Worm (Caenorhabditis elegans) whole organism, L3 larva: ENCODE results near the gene flr-4.

ENCODE experiments used
- R02D3.7 ChIP-seq: fragments of 150-350 bp; optimal IDR thresholded peaks from 2 replicates; lab custom pipeline; 2014; ENCODE audit warnings: missing biosample characterization, missing genetic modification characterization
- ZK546.5 ChIP-seq: sonication (generic microtip); optimal IDR thresholded peaks from 2 replicates; lab custom pipeline; 2017; ENCODE audit warnings: missing biosample characterization, missing genetic modification characterization
- aly-2 ChIP-seq: fragments of 150-350 bp; optimal IDR thresholded peaks from 2 replicates; lab custom pipeline; 2014; ENCODE audit warnings: missing biosample characterization, missing genetic modification characterization
- ama-1 ChIP-seq: fragments of 150-350 bp; optimal IDR thresholded peaks from 2 replicates; lab custom pipeline; 2018
- ceh-16 ChIP-seq: sonication (generic microtip); optimal IDR thresholded peaks from 2 replicates; lab custom pipeline; 2017; ENCODE audit warnings: missing biosample characterization, missing genetic modification characterization
- ceh-28 ChIP-seq: fragments of 150-350 bp; optimal IDR thresholded peaks from 2 replicates; lab custom pipeline; 2014; ENCODE audit warnings: missing biosample characterization, missing genetic modification reagents, missing genetic modification characterization
- ceh-82 ChIP-seq: fragments of 150-350 bp; optimal IDR thresholded peaks from 2 replicates; lab custom pipeline; 2014; ENCODE audit warnings: missing biosample characterization, missing genetic modification characterization
- ceh-9 ChIP-seq: sonication (generic microtip); optimal IDR thresholded peaks from 2 replicates; lab custom pipeline; 2018; ENCODE audit warnings: missing biosample characterization, missing genetic modification characterization
- daf-12 ChIP-seq: fragments of 150-350 bp; optimal IDR thresholded peaks from 2 replicates; lab custom pipeline; 2014; ENCODE audit warnings: missing biosample characterization, missing genetic modification reagents, missing genetic modification characterization
- egl-27 ChIP-seq: sonication (generic microtip); optimal IDR thresholded peaks from 4 replicates; lab custom pipeline; 2017; ENCODE audit warnings: missing biosample characterization, missing genetic modification reagents, missing genetic modification characterization
- egl-5 ChIP-seq: fragments of 150-350 bp; optimal IDR thresholded peaks from 2 replicates; lab custom pipeline; 2017; ENCODE audit warnings: missing biosample characterization, missing genetic modification reagents, missing genetic modification characterization, inconsistent platforms
- elt-1 ChIP-seq: fragments of 150-350 bp; optimal IDR thresholded peaks from 2 replicates; lab custom pipeline; 2014; ENCODE audit warnings: missing biosample characterization, missing genetic modification characterization
- elt-2 ChIP-seq: sonication (generic microtip); optimal IDR thresholded peaks from 2 replicates; lab custom pipeline; 2016; ENCODE audit warnings: missing genetic modification reagents, mild to moderate bottlenecking, missing genetic modification characterization, missing compliant biosample characterization
- elt-3 ChIP-seq, 3 experiments: fragments of 150-350 bp in 1 of 3; sonication (generic microtip) in 2 of 3; optimal IDR thresholded peaks; 2 replicates in 2 of 3; 4 replicates in 1 of 3; lab custom pipeline; 2014 to 2017; ENCODE audit warnings: missing biosample characterization in 3 of 3, missing genetic modification characterization in 3 of 3
- eor-1 ChIP-seq, 2 experiments: fragments of 150-350 bp; optimal IDR thresholded peaks; 2 replicates each; lab custom pipeline; 2014 to 2018; ENCODE audit warnings: missing biosample characterization in 2 of 2, missing genetic modification characterization in 2 of 2
- fkh-10 ChIP-seq: sonication (generic microtip); optimal IDR thresholded peaks from 2 replicates; lab custom pipeline; 2017; ENCODE audit warnings: missing biosample characterization, missing genetic modification reagents, missing genetic modification characterization
- fkh-2 ChIP-seq: fragments of 150-350 bp; optimal IDR thresholded peaks from 2 replicates; lab custom pipeline; 2014; ENCODE audit warnings: missing biosample characterization, missing genetic modification reagents, missing genetic modification characterization
- fos-1 ChIP-seq: fragments of 150-350 bp; optimal IDR thresholded peaks from 2 replicates; lab custom pipeline; 2014; ENCODE audit warnings: missing biosample characterization, missing genetic modification characterization
- hmg-11 ChIP-seq: sonication (generic microtip); optimal IDR thresholded peaks from 2 replicates; lab custom pipeline; 2016; ENCODE audit warnings: missing genetic modification characterization, missing compliant biosample characterization
- jun-1 ChIP-seq: fragments of 150-350 bp; optimal IDR thresholded peaks from 2 replicates; lab custom pipeline; 2014; ENCODE audit warnings: missing biosample characterization, missing genetic modification reagents, missing genetic modification characterization
- lin-15B ChIP-seq: fragments of 150-350 bp; optimal IDR thresholded peaks from 2 replicates; lab custom pipeline; 2014; ENCODE audit warnings: missing biosample characterization, missing genetic modification characterization
- lin-39 ChIP-seq: fragments of 150-350 bp; optimal IDR thresholded peaks from 2 replicates; lab custom pipeline; 2018; ENCODE audit warnings: missing biosample characterization, missing genetic modification reagents, missing genetic modification characterization
- lsy-12 ChIP-seq: sonication (generic microtip); optimal IDR thresholded peaks from 2 replicates; lab custom pipeline; 2016; ENCODE audit warnings: mild to moderate bottlenecking, missing genetic modification characterization, missing compliant biosample characterization
- mdl-1 ChIP-seq: fragments of 150-350 bp; optimal IDR thresholded peaks from 2 replicates; lab custom pipeline; 2014; ENCODE audit warnings: missing biosample characterization, missing genetic modification characterization
- mml-1 ChIP-seq: fragments of 150-350 bp; sonication (generic microtip); optimal IDR thresholded peaks from 3 replicates; lab custom pipeline; 2014; ENCODE audit warnings: missing biosample characterization, missing genetic modification characterization
- nfya-1 ChIP-seq: sonication (generic microtip); optimal IDR thresholded peaks from 2 replicates; lab custom pipeline; 2017; ENCODE audit warnings: missing genetic modification characterization, mild to moderate bottlenecking, missing compliant biosample characterization, antibody characterized with exemption, moderate library complexity; ENCODE audit not compliant: insufficient read depth
- nhr-11 ChIP-seq: fragments of 150-350 bp; optimal IDR thresholded peaks from 2 replicates; lab custom pipeline; 2014; ENCODE audit warnings: missing biosample characterization, missing genetic modification characterization
- nhr-12 ChIP-seq: fragments of 150-350 bp; optimal IDR thresholded peaks from 2 replicates; lab custom pipeline; 2014; ENCODE audit warnings: missing biosample characterization, missing genetic modification characterization
- nhr-237 ChIP-seq: fragments of 150-350 bp; optimal IDR thresholded peaks from 2 replicates; lab custom pipeline; 2014; ENCODE audit warnings: missing biosample characterization, missing genetic modification characterization
- nhr-25 ChIP-seq: sonication (generic microtip); optimal IDR thresholded peaks from 2 replicates; lab custom pipeline; 2017; ENCODE audit warnings: missing biosample characterization, missing genetic modification characterization
- nhr-28 ChIP-seq: fragments of 150-350 bp; optimal IDR thresholded peaks from 2 replicates; lab custom pipeline; 2014; ENCODE audit warnings: missing biosample characterization, missing genetic modification characterization
- nhr-43 ChIP-seq: sonication (generic microtip); optimal IDR thresholded peaks from 2 replicates; lab custom pipeline; 2016; ENCODE audit warnings: mild to moderate bottlenecking, missing genetic modification characterization, missing compliant biosample characterization; ENCODE audit not compliant: poor library complexity, severe bottlenecking
- nhr-67 ChIP-seq: fragments of 150-350 bp; optimal IDR thresholded peaks from 2 replicates; lab custom pipeline; 2014; ENCODE audit warnings: missing biosample characterization, missing genetic modification characterization
- nhr-76 ChIP-seq: fragments of 150-350 bp; sonication (generic microtip); optimal IDR thresholded peaks from 5 replicates; lab custom pipeline; 2014; ENCODE audit warnings: missing biosample characterization, missing genetic modification characterization
- nhr-77 ChIP-seq: fragments of 150-350 bp; optimal IDR thresholded peaks from 2 replicates; lab custom pipeline; 2014; ENCODE audit warnings: missing biosample characterization, missing genetic modification characterization
- pha-4 ChIP-seq: fragments of 150-350 bp; optimal IDR thresholded peaks from 2 replicates; lab custom pipeline; 2014; ENCODE audit warnings: missing biosample characterization, missing genetic modification reagents, missing genetic modification characterization
- pqm-1 ChIP-seq: fragments of 150-350 bp; optimal IDR thresholded peaks from 2 replicates; lab custom pipeline; 2017; ENCODE audit warnings: missing biosample characterization, missing genetic modification characterization, inconsistent platforms
- sea-2 ChIP-seq: fragments of 150-350 bp; sonication (generic microtip); optimal IDR thresholded peaks from 4 replicates; lab custom pipeline; 2014; ENCODE audit warnings: missing biosample characterization, missing genetic modification reagents, missing genetic modification characterization
- skn-1 ChIP-seq: fragments of 150-350 bp; optimal IDR thresholded peaks from 2 replicates; lab custom pipeline; 2014; ENCODE audit warnings: missing biosample characterization, missing genetic modification characterization
- snpc-4 ChIP-seq: fragments of 150-350 bp; optimal IDR thresholded peaks from 2 replicates; lab custom pipeline; 2014; ENCODE audit warnings: missing biosample characterization, missing genetic modification characterization
- tbx-2 ChIP-seq: sonication (generic microtip); optimal IDR thresholded peaks from 2 replicates; lab custom pipeline; 2016; ENCODE audit warnings: mild to moderate bottlenecking, missing genetic modification characterization, missing compliant biosample characterization
- unc-39 ChIP-seq: sonication (generic microtip); optimal IDR thresholded peaks from 4 replicates; lab custom pipeline; 2017; ENCODE audit warnings: missing biosample characterization, missing genetic modification characterization
- unc-62 ChIP-seq: fragments of 150-350 bp; sonication (generic microtip); optimal IDR thresholded peaks from 4 replicates; lab custom pipeline; 2014; ENCODE audit warnings: missing biosample characterization, missing genetic modification reagents, missing genetic modification characterization
- zag-1 ChIP-seq: fragments of 150-350 bp; optimal IDR thresholded peaks from 2 replicates; lab custom pipeline; 2014; ENCODE audit warnings: missing biosample characterization, missing genetic modification characterization
- ztf-11 ChIP-seq: fragments of 150-350 bp; optimal IDR thresholded peaks from 2 replicates; lab custom pipeline; 2014; ENCODE audit warnings: missing biosample characterization, missing genetic modification characterization
- ztf-4 ChIP-seq: fragments of 150-350 bp; optimal IDR thresholded peaks from 2 replicates; lab custom pipeline; 2014; ENCODE audit warnings: missing biosample characterization, missing genetic modification characterization

The flr-4 gene

ce11 chrX:15100369-15100963 lies 11.3 kb downstream of the flr-4 start, which contains the start of gene dhhc-1 (continued):
- TF ChIP-seq nhr-12 (tag; lab: Kevin White, UChicago): no peak
- TF ChIP-seq egl-5: peak; percentile 44
- no peak for TF ChIP-seq tbx-2 (tag; lab: Kevin White, UChicago)
- no peak for TF ChIP-seq mml-1 (tag; lab: Kevin White, UChicago)
- peak; percentile 34 for TF ChIP-seq snpc-4 (tag; lab: Kevin White, UChicago)
- TF ChIP-seq ceh-9 (tag; lab: Kevin White, UChicago): no peak
- no peak for TF ChIP-seq fkh-10 (GFP tag; lab: Kevin White, UChicago)
- TF ChIP-seq ceh-28 (tag; lab: Kevin White, UChicago): no peak
- no peak for TF ChIP-seq ceh-16
- TF ChIP-seq nhr-43 (tag; lab: Kevin White, UChicago): peak; percentile 11
- no peak for TF ChIP-seq nhr-237 (tag; lab: Kevin White, UChicago)
- TF ChIP-seq aly-2 (tag; lab: Kevin White, UChicago): no peak
- TF ChIP-seq nhr-76 (tag; lab: Kevin White, UChicago): no peak
- TF ChIP-seq pqm-1: no peak
- no peak for TF ChIP-seq lsy-12 (tag; lab: Kevin White, UChicago)

ce11 chrX:15103481-15103880 lies 14.3 kb downstream of the flr-4 start:
- no peak for TF ChIP-seq nhr-67 (tag; lab: Kevin White, UChicago)
- no peak for TF ChIP-seq lsy-12 (tag; lab: Kevin White, UChicago)
- no peak for TF ChIP-seq elt-1 (tag; lab: Kevin White, UChicago)
- TF ChIP-seq nhr-12 (tag; lab: Kevin White, UChicago): no peak
- TF ChIP-seq mml-1 (tag; lab: Kevin White, UChicago): no peak

ce11 chrX:15104963-15105493 lies 15.8 kb downstream of the flr-4 start:
- TF ChIP-seq eor-1 (tag; optimal IDR thresholded peaks at IDR 0.05; lab: Kevin White, UChicago) (no peak), ceh-9 (tag; lab: Kevin White, UChicago) (no peak), mml-1 (tag; lab: Kevin White, UChicago) (no peak), nhr-25 (peak; percentile 82), nhr-11 (tag; lab: Kevin White, UChicago) (no peak), pha-4 (no peak), fkh-10 (GFP tag; lab: Kevin White, UChicago) (no peak), nhr-12 (tag; lab: Kevin White, UChicago) (no peak), ceh-16 (no peak), lsy-12 (tag; lab: Kevin White, UChicago) (no peak), nfya-1 (tag; lab: Kevin White, UChicago) (peak; percentile 1), mdl-1 (tag; lab: Kevin White, UChicago) (no peak), daf-12 (tag; lab: Kevin White, UChicago) (no peak), sea-2 (GFP tag; lab: Kevin White, UChicago) (no peak), nhr-28 (tag; lab: Kevin White, UChicago) (no peak), nhr-237 (tag; lab: Kevin White, UChicago) (no peak), hmg-11 (no peak), pqm-1 (no peak), snpc-4 (tag; lab: Kevin White, UChicago) (no peak), elt-1 (tag; lab: Kevin White, UChicago) (no peak), R02D3.7 (tag; lab: Kevin White, UChicago) (no peak), nhr-76 (tag; lab: Kevin White, UChicago) (no peak), jun-1 (no peak), ceh-28 (tag; lab: Kevin White, UChicago) (no peak), zag-1 (tag; lab: Kevin White, UChicago) (no peak), fkh-2 (no peak), nhr-43 (tag; lab: Kevin White, UChicago) (peak; percentile 28), ztf-4 (no peak), fos-1 (no peak), ztf-11 (tag; lab: Kevin White, UChicago) (no peak), ZK546.5 (tag; lab: Kevin White, UChicago) (no peak), elt-3 (tag; optimal IDR thresholded peaks at IDR 0.05; lab: Kevin White, UChicago) (peak in 1 of 3 experiments; percentile 5), tbx-2 (tag; lab: Kevin White, UChicago) (no peak), skn-1 (tag; lab: Kevin White, UChicago) (no peak), elt-2 (tag; lab: Kevin White, UChicago) (no peak), egl-27 (no peak), unc-62 (GFP tag; lab: Kevin White, UChicago) (peak; percentile 13), ama-1 (no peak), aly-2 (tag; lab: Kevin White, UChicago) (no peak), unc-39 (tag; lab: Kevin White, UChicago) (no peak), egl-5 (peak; percentile 88), lin-39 (peak; percentile 2), nhr-77 (tag; lab: Kevin White, UChicago) (no peak), ceh-82 (no peak), lin-15B (tag; lab: Kevin White, UChicago) (no peak)
